Worm (Caenorhabditis elegans) whole organism, late embryonic: ENCODE results near the gene srx-112.

Experiments
- C08G9.2 ChIP-seq: sonication (generic microtip); optimal IDR thresholded peaks from 2 replicates; lab custom pipeline; 2016; ENCODE audit warnings: mild to moderate bottlenecking, missing genetic modification characterization, moderate library complexity, missing compliant biosample characterization
- C38D4.7 ChIP-seq: fragments of 200-800 bp; sonication (Bioruptor generic); optimal IDR thresholded peaks from 2 replicates; lab custom pipeline; 2018; ENCODE audit warnings: mild to moderate bottlenecking, missing genetic modification characterization, moderate library complexity, missing compliant biosample characterization
- K02D7.2 ChIP-seq: sonication (generic microtip); optimal IDR thresholded peaks from 2 replicates; lab custom pipeline; 2017; ENCODE audit warnings: mild to moderate bottlenecking, missing genetic modification characterization, missing compliant biosample characterization
- Y22D7AL.16 ChIP-seq: sonication (generic microtip); optimal IDR thresholded peaks from 2 replicates; lab custom pipeline; 2016; ENCODE audit warnings: missing genetic modification characterization, missing compliant biosample characterization
- ahr-1 ChIP-seq: sonication (generic microtip); optimal IDR thresholded peaks from 2 replicates; lab custom pipeline; 2016; ENCODE audit warnings: missing genetic modification characterization, missing compliant biosample characterization
- ceh-14 ChIP-seq: sonication (generic microtip); optimal IDR thresholded peaks from 2 replicates; lab custom pipeline; 2016; ENCODE audit warnings: missing genotype, missing genetic modification characterization, missing compliant biosample characterization
- ceh-2 ChIP-seq: sonication (generic microtip); optimal IDR thresholded peaks from 2 replicates; lab custom pipeline; 2016; ENCODE audit warnings: missing genotype, missing genetic modification characterization, missing compliant biosample characterization
- ceh-24 ChIP-seq: sonication (generic microtip); optimal IDR thresholded peaks from 2 replicates; lab custom pipeline; 2016; ENCODE audit warnings: mild to moderate bottlenecking, missing genetic modification characterization, missing compliant biosample characterization
- ceh-31 ChIP-seq: sonication (generic microtip); optimal IDR thresholded peaks from 2 replicates; lab custom pipeline; 2016; ENCODE audit warnings: missing genetic modification characterization, missing compliant biosample characterization
- ceh-34 ChIP-seq: sonication (generic microtip); optimal IDR thresholded peaks from 2 replicates; lab custom pipeline; 2016; ENCODE audit warnings: mild to moderate bottlenecking, missing genetic modification characterization, missing compliant biosample characterization
- ceh-48 ChIP-seq: sonication (generic microtip); optimal IDR thresholded peaks from 2 replicates; lab custom pipeline; 2016; ENCODE audit warnings: missing genetic modification characterization, inconsistent platforms, missing compliant biosample characterization
- ceh-6 ChIP-seq: fragments of 200-800 bp; sonication (Bioruptor generic); optimal IDR thresholded peaks from 2 replicates; lab custom pipeline; 2018; ENCODE audit warnings: mild to moderate bottlenecking, missing genetic modification characterization, missing compliant biosample characterization
- ets-4 ChIP-seq: sonication (generic microtip); optimal IDR thresholded peaks from 2 replicates; lab custom pipeline; 2016; ENCODE audit warnings: missing genetic modification characterization, missing compliant biosample characterization
- eyg-1 ChIP-seq: sonication (generic microtip); optimal IDR thresholded peaks from 2 replicates; lab custom pipeline; 2016; ENCODE audit warnings: missing genotype, missing genetic modification characterization, missing compliant biosample characterization
- fkh-10 ChIP-seq: fragments of 150-350 bp; optimal IDR thresholded peaks from 2 replicates; lab custom pipeline; 2014; ENCODE audit warnings: missing biosample characterization, missing genetic modification reagents, missing genetic modification characterization
- fkh-6 ChIP-seq: sonication (generic microtip); optimal IDR thresholded peaks from 2 replicates; lab custom pipeline; 2016; ENCODE audit warnings: missing genetic modification characterization, missing compliant biosample characterization
- hlh-13 ChIP-seq: fragments of 200-800 bp; sonication (Bioruptor generic); optimal IDR thresholded peaks from 2 replicates; lab custom pipeline; 2018; ENCODE audit warnings: mild to moderate bottlenecking, missing genetic modification characterization, missing compliant biosample characterization
- hlh-30 ChIP-seq: sonication (generic microtip); optimal IDR thresholded peaks from 2 replicates; lab custom pipeline; 2017; ENCODE audit warnings: antibody characterized with exemption, missing genetic modification characterization, missing compliant biosample characterization; ENCODE audit not compliant: insufficient read depth
- hlh-6 ChIP-seq: sonication (generic microtip); optimal IDR thresholded peaks from 2 replicates; lab custom pipeline; 2016; ENCODE audit warnings: missing genotype, missing genetic modification characterization, missing compliant biosample characterization
- hlh-8 ChIP-seq: sonication (generic microtip); optimal IDR thresholded peaks from 2 replicates; lab custom pipeline; 2016; ENCODE audit warnings: missing genotype, missing genetic modification characterization, missing compliant biosample characterization
- lim-6 ChIP-seq: sonication (generic microtip); optimal IDR thresholded peaks from 2 replicates; lab custom pipeline; 2016; ENCODE audit warnings: missing genetic modification characterization, missing compliant biosample characterization
- lin-11 ChIP-seq: fragments of 200-800 bp; sonication (Bioruptor generic); optimal IDR thresholded peaks from 2 replicates; lab custom pipeline; 2018; ENCODE audit warnings: mild to moderate bottlenecking, missing genetic modification characterization, missing compliant biosample characterization
- madf-2 ChIP-seq: sonication (generic microtip); optimal IDR thresholded peaks from 2 replicates; lab custom pipeline; 2017; ENCODE audit warnings: missing genetic modification characterization, missing compliant biosample characterization
- npax-4 ChIP-seq: sonication (generic microtip); optimal IDR thresholded peaks from 2 replicates; lab custom pipeline; 2016; ENCODE audit warnings: missing genetic modification characterization, missing compliant biosample characterization
- odd-2 ChIP-seq: sonication (generic microtip); optimal IDR thresholded peaks from 2 replicates; lab custom pipeline; 2017; ENCODE audit warnings: antibody characterized with exemption, mild to moderate bottlenecking, missing genetic modification characterization, missing compliant biosample characterization
- pag-3 ChIP-seq: sonication (generic microtip); optimal IDR thresholded peaks from 2 replicates; lab custom pipeline; 2016; ENCODE audit warnings: missing compliant biosample characterization, missing genetic modification characterization, borderline replicate concordance
- pax-1 ChIP-seq: fragments of 150-350 bp; optimal IDR thresholded peaks from 2 replicates; lab custom pipeline; 2014; ENCODE audit warnings: missing biosample characterization, missing genetic modification characterization
- pha-4 ChIP-seq: fragments of 150-350 bp; optimal IDR thresholded peaks from 2 replicates; lab custom pipeline; 2018; ENCODE audit warnings: missing biosample characterization, missing genetic modification reagents, missing genetic modification characterization
- rnt-1 ChIP-seq: sonication (generic microtip); optimal IDR thresholded peaks from 2 replicates; lab custom pipeline; 2016; ENCODE audit warnings: missing genetic modification characterization, missing compliant biosample characterization
- sdc-2 ChIP-seq: sonication (generic microtip); optimal IDR thresholded peaks from 2 replicates; lab custom pipeline; 2016; ENCODE audit warnings: missing genotype, missing genetic modification characterization, missing compliant biosample characterization
- sox-2 ChIP-seq: fragments of 200-800 bp; sonication (Bioruptor generic); IDR thresholded peaks from 2 replicates; pipeline ENCODE4 v1.3.6; 2022; ENCODE audit warnings: missing genetic modification reagents, missing genetic modification characterization, missing compliant biosample characterization
- sox-4 ChIP-seq: sonication (generic microtip); optimal IDR thresholded peaks from 2 replicates; lab custom pipeline; 2017; ENCODE audit warnings: mild to moderate bottlenecking, missing genetic modification characterization, inconsistent platforms, missing compliant biosample characterization
- ttx-3 ChIP-seq: sonication (generic microtip); optimal IDR thresholded peaks from 2 replicates; lab custom pipeline; 2016; ENCODE audit warnings: missing genetic modification reagents, missing genetic modification characterization, missing compliant biosample characterization
- unc-86 ChIP-seq: sonication (generic microtip); optimal IDR thresholded peaks from 2 replicates; lab custom pipeline; 2016; ENCODE audit warnings: missing genetic modification characterization, missing compliant biosample characterization
- zip-5 ChIP-seq: sonication (generic microtip); optimal IDR thresholded peaks from 2 replicates; lab custom pipeline; 2016; ENCODE audit warnings: missing genetic modification characterization, missing compliant biosample characterization

The srx-112 gene

ce11 chrII:3747405-3747804 lies 17.0 kb downstream of the srx-112 start, which contains the start of gene fbxb-92:
Gene fbxb-92, minus strand, starts transcription at chrII:3747505.
- TF ChIP-seq ceh-48 (tag; lab: Kevin White, UChicago) (no peak), sdc-2 (no peak), hlh-30 (tag; lab: Kevin White, UChicago) (no peak), ceh-14 (no peak), fkh-6 (tag; lab: Kevin White, UChicago) (no peak), sox-4 (no peak), ahr-1 (tag; lab: Kevin White, UChicago) (no peak), ttx-3 (tag; lab: Kevin White, UChicago) (no peak), K02D7.2 (tag; lab: Kevin White, UChicago) (no peak), ceh-2 (tag; lab: Kevin White, UChicago) (no peak), lim-6 (tag; lab: Kevin White, UChicago) (no peak), ceh-24 (tag; lab: Kevin White, UChicago) (no peak), hlh-8 (tag; lab: Kevin White, UChicago) (no peak), ceh-34 (tag; lab: Kevin White, UChicago) (no peak), npax-4 (tag; lab: Kevin White, UChicago) (no peak), pax-1 (tag; lab: Kevin White, UChicago) (no peak), eyg-1 (tag; lab: Kevin White, UChicago) (no peak)

ce11 chrII:3743684-3744200 lies 20.6 kb downstream of the srx-112 start, which contains the start of gene nta-1:
Gene nta-1, minus strand, starts transcription at chrII:3743814.
- no peak for TF ChIP-seq ceh-34 (tag; lab: Kevin White, UChicago)
- TF ChIP-seq ets-4 (tag; lab: Kevin White, UChicago): no peak
- TF ChIP-seq C08G9.2 (tag; lab: Kevin White, UChicago): no peak
- TF ChIP-seq ceh-2 (tag; lab: Kevin White, UChicago): no peak
- no peak for TF ChIP-seq unc-86 (tag; lab: Kevin White, UChicago)
- no peak for TF ChIP-seq Y22D7AL.16 (tag; lab: Kevin White, UChicago)
- TF ChIP-seq pha-4: no peak
- TF ChIP-seq lin-11: no peak
- TF ChIP-seq ceh-31 (tag; lab: Kevin White, UChicago): no peak
- no peak for TF ChIP-seq eyg-1 (tag; lab: Kevin White, UChicago)
- no peak for TF ChIP-seq ceh-14

- TF ChIP-seq ceh-6 (no peak), C38D4.7 (GFP tag; lab: Kevin White, UChicago) (no peak), zip-5 (tag; lab: Kevin White, UChicago) (no peak), C08G9.2 (tag; lab: Kevin White, UChicago) (no peak), madf-2 (tag; lab: Kevin White, UChicago) (no peak)
Measured at ce11 chrII:3741584-3741983, 22.8 kb downstream of the srx-112 start, which contains the start of gene F12E12.1. Gene F12E12.1, plus strand, starts transcription at chrII:3741884.

- no peak for TF ChIP-seq ceh-6
- TF ChIP-seq Y22D7AL.16 (tag; lab: Kevin White, UChicago): no peak
- no peak for TF ChIP-seq lim-6 (tag; lab: Kevin White, UChicago)
- no peak for TF ChIP-seq pag-3 (tag; lab: Kevin White, UChicago)
- no peak for TF ChIP-seq fkh-10 (GFP tag; lab: Kevin White, UChicago)
- TF ChIP-seq hlh-13 (GFP tag; lab: Kevin White, UChicago): no peak
- TF ChIP-seq lin-11: no peak
- TF ChIP-seq rnt-1 (tag; lab: Kevin White, UChicago): no peak
- TF ChIP-seq sox-2 (GFP tag; lab: Robert Waterston, UW): no peak
- no peak for TF ChIP-seq odd-2 (tag; lab: Kevin White, UChicago)
- TF ChIP-seq hlh-6 (tag; lab: Kevin White, UChicago): no peak
- TF ChIP-seq, all 69 proteins: peak for 0
Measured at ce11 chrII:3739647-3740046, 24.7 kb downstream of the srx-112 start, which contains the start of gene F12E12.2. Gene F12E12.2, plus strand, starts transcription at chrII:3739947.
